Worm (Caenorhabditis elegans) whole organism, late embryonic: Measurements from ENCODE around the gene F26F4.12.

ENCODE experiments used
- ama-1 ChIP-seq: fragments of 150-350 bp; optimal IDR thresholded peaks from 2 replicates; lab custom pipeline; 2014
- ceh-30 ChIP-seq: fragments of 150-350 bp; optimal IDR thresholded peaks from 2 replicates; lab custom pipeline; 2014; ENCODE audit warnings: missing biosample characterization, missing genetic modification characterization
- hlh-13 ChIP-seq: fragments of 200-800 bp; sonication (Bioruptor generic); optimal IDR thresholded peaks from 2 replicates; lab custom pipeline; 2018; ENCODE audit warnings: mild to moderate bottlenecking, missing genetic modification characterization, missing compliant biosample characterization
- hlh-8 ChIP-seq: sonication (generic microtip); optimal IDR thresholded peaks from 2 replicates; lab custom pipeline; 2016; ENCODE audit warnings: missing genotype, missing genetic modification characterization, missing compliant biosample characterization
- nhr-11 ChIP-seq: fragments of 150-350 bp; optimal IDR thresholded peaks from 2 replicates; lab custom pipeline; 2014; ENCODE audit warnings: missing biosample characterization, missing genetic modification characterization
- pqm-1 ChIP-seq: sonication (generic microtip); optimal IDR thresholded peaks from 2 replicates; lab custom pipeline; 2016; ENCODE audit warnings: missing genetic modification characterization, missing compliant biosample characterization
- tbx-7 ChIP-seq: sonication (generic microtip); optimal IDR thresholded peaks from 2 replicates; lab custom pipeline; 2016; ENCODE audit warnings: missing genotype, missing genetic modification characterization, missing compliant biosample characterization

ce11 chrIII:4944213-4944612 is 34.4 kb upstream of the F26F4.12 start, which contains the start of gene ntl-9:
- TF ChIP-seq tbx-7 (tag; lab: Kevin White, UChicago), result no peak
- TF ChIP-seq ceh-30, result no peak
- no peak for TF ChIP-seq ama-1 (lab: Kevin White, UChicago)
- no peak for TF ChIP-seq hlh-13 (GFP tag; lab: Kevin White, UChicago)
- no peak for TF ChIP-seq pqm-1 (tag; lab: Kevin White, UChicago)
- TF ChIP-seq nhr-11 (tag; lab: Kevin White, UChicago), result no peak
- TF ChIP-seq hlh-8 (tag; lab: Kevin White, UChicago), result no peak
